Worm (Caenorhabditis elegans) whole organism, young adult: ENCODE data around the gene mpz-1.

ENCODE experiments used
- B0261.1 ChIP-seq: sonication (generic microtip); optimal IDR thresholded peaks from 2 replicates; lab custom pipeline; 2016; ENCODE audit warnings: mild to moderate bottlenecking, missing genetic modification characterization, moderate library complexity, missing compliant biosample characterization
- C06A6.2 ChIP-seq: fragments of 200-800 bp; sonication (Bioruptor generic); conservative IDR thresholded peaks from 2 replicates; pipeline ENCODE4 v1.3.6; 2022; ENCODE audit warnings: missing genetic modification characterization, missing compliant biosample characterization
- C17E4.6 ChIP-seq: fragments of 200-800 bp; sonication (Bioruptor generic); IDR thresholded peaks from 2 replicates; pipeline ENCODE4 v1.3.6; 2022; ENCODE audit warnings: missing genetic modification reagents, missing genetic modification characterization, missing compliant biosample characterization
- F33H1.4 ChIP-seq: fragments of 200-800 bp; sonication (Bioruptor generic); IDR thresholded peaks from 2 replicates; pipeline ENCODE4 v1.3.6; 2022; ENCODE audit warnings: missing genetic modification reagents, missing genetic modification characterization, missing compliant biosample characterization
- F39B2.1 ChIP-seq: fragments of 200-800 bp; sonication (Bioruptor generic); IDR thresholded peaks from 2 replicates; pipeline ENCODE4 v1.3.6; 2022; ENCODE audit warnings: missing genetic modification reagents, missing genetic modification characterization, missing compliant biosample characterization
- F52B5.7 ChIP-seq: sonication (generic microtip); optimal IDR thresholded peaks from 2 replicates; lab custom pipeline; 2016; ENCODE audit warnings: mild to moderate bottlenecking, missing genetic modification characterization, missing compliant biosample characterization
- F57C9.4 ChIP-seq: sonication (generic microtip); optimal IDR thresholded peaks from 2 replicates; lab custom pipeline; 2017; ENCODE audit warnings: mild to moderate bottlenecking, missing genetic modification characterization, missing compliant biosample characterization
- T26A5.8 ChIP-seq: sonication (generic microtip); optimal IDR thresholded peaks from 2 replicates; lab custom pipeline; 2016; ENCODE audit warnings: missing genetic modification characterization, missing compliant biosample characterization
- Y67H2A.10 ChIP-seq: fragments of 200-800 bp; sonication (Bioruptor generic); conservative IDR thresholded peaks from 2 replicates; pipeline ENCODE4 v1.3.6; 2022; ENCODE audit warnings: missing genetic modification reagents, missing genetic modification characterization, missing compliant biosample characterization
- ZK185.1 ChIP-seq: sonication (generic microtip); optimal IDR thresholded peaks from 2 replicates; lab custom pipeline; 2016; ENCODE audit warnings: mild to moderate bottlenecking, missing genetic modification characterization, missing compliant biosample characterization; ENCODE audit not compliant: poor library complexity, severe bottlenecking
- akir-1 ChIP-seq: fragments of 200-800 bp; sonication (Bioruptor generic); optimal IDR thresholded peaks from 2 replicates; lab custom pipeline; 2018; ENCODE audit warnings: mild to moderate bottlenecking, missing genetic modification characterization, moderate library complexity, missing compliant biosample characterization
- bed-1 ChIP-seq: fragments of 200-800 bp; sonication (Bioruptor generic); IDR thresholded peaks from 2 replicates; pipeline ENCODE4 v1.3.6; 2022; ENCODE audit warnings: missing genetic modification reagents, missing genetic modification characterization, missing compliant biosample characterization
- cebp-1 ChIP-seq, 2 experiments: fragments of 200-800 bp in 1 of 2; sonication (Bioruptor generic) in 1 of 2; sonication (generic microtip) in 1 of 2; IDR thresholded peaks in 1 of 2; optimal IDR thresholded peaks in 1 of 2; 2 replicates each; pipeline versions ENCODE4 v1.3.6 to Lab custom; 2017 to 2022; ENCODE audit warnings: missing compliant biosample characterization in 2 of 2, missing genetic modification characterization in 2 of 2, mild to moderate bottlenecking in 1 of 2, missing genetic modification reagents in 1 of 2, moderate library complexity in 1 of 2
- ceh-27 ChIP-seq: fragments of 200-800 bp; sonication (Bioruptor generic); optimal IDR thresholded peaks from 2 replicates; lab custom pipeline; 2018; ENCODE audit warnings: mild to moderate bottlenecking, missing genetic modification characterization, moderate library complexity, missing compliant biosample characterization
- ceh-58 ChIP-seq: fragments of 200-800 bp; sonication (Bioruptor generic); IDR thresholded peaks from 2 replicates; pipeline ENCODE4 v1.3.6; 2022; ENCODE audit warnings: missing genetic modification characterization, missing compliant biosample characterization
- ceh-79 ChIP-seq: sonication (generic microtip); optimal IDR thresholded peaks from 2 replicates; lab custom pipeline; 2017; ENCODE audit warnings: mild to moderate bottlenecking, missing genetic modification characterization, missing compliant biosample characterization
- ceh-91 ChIP-seq: fragments of 200-800 bp; sonication (Bioruptor generic); IDR thresholded peaks from 2 replicates; pipeline ENCODE4 v1.3.6; 2022; ENCODE audit warnings: missing genetic modification reagents, missing genetic modification characterization, missing compliant biosample characterization
- dpl-1 ChIP-seq: fragments of 150-350 bp; optimal IDR thresholded peaks from 2 replicates; lab custom pipeline; 2014; ENCODE audit warnings: missing biosample characterization, missing genetic modification reagents, missing genetic modification characterization
- egl-44 ChIP-seq: fragments of 200-800 bp; sonication (Bioruptor generic); IDR thresholded peaks from 2 replicates; pipeline ENCODE4 v1.3.6; 2022; ENCODE audit warnings: missing genetic modification reagents, missing genetic modification characterization, missing compliant biosample characterization
- ets-4 ChIP-seq: fragments of 200-800 bp; sonication (Bioruptor generic); optimal IDR thresholded peaks from 2 replicates; lab custom pipeline; 2018; ENCODE audit warnings: mild to moderate bottlenecking, missing genetic modification characterization, missing compliant biosample characterization
- him-1 ChIP-seq: sonication (generic microtip); optimal IDR thresholded peaks from 2 replicates; lab custom pipeline; 2016; ENCODE audit warnings: missing genotype, missing genetic modification reagents, missing genetic modification characterization, missing compliant biosample characterization
- lag-1 ChIP-seq: fragments of 200-800 bp; sonication (Bioruptor generic); IDR thresholded peaks from 2 replicates; pipeline ENCODE4 v1.3.6; 2022; ENCODE audit warnings: missing genetic modification reagents, missing genetic modification characterization, missing compliant biosample characterization
- lin-35 ChIP-seq, 3 experiments: fragments of 150-350 bp in 2 of 3; sonication (generic microtip) in 1 of 3; optimal IDR thresholded peaks; 2 replicates each; lab custom pipeline; 2014 to 2018; ENCODE audit warnings: missing biosample characterization in 3 of 3, missing genetic modification characterization in 3 of 3, missing genetic modification reagents in 3 of 3
- lir-1 ChIP-seq: fragments of 200-800 bp; sonication (Bioruptor generic); conservative IDR thresholded peaks from 2 replicates; pipeline ENCODE4 v1.3.6; 2022; ENCODE audit warnings: missing genetic modification reagents, missing genetic modification characterization, missing compliant biosample characterization
- lsl-1 ChIP-seq: fragments of 200-800 bp; sonication (Bioruptor generic); optimal IDR thresholded peaks from 2 replicates; lab custom pipeline; 2018; ENCODE audit warnings: mild to moderate bottlenecking, missing genetic modification characterization, moderate library complexity, missing compliant biosample characterization
- madf-10 ChIP-seq: sonication (generic microtip); optimal IDR thresholded peaks from 2 replicates; lab custom pipeline; 2016; ENCODE audit warnings: mild to moderate bottlenecking, missing genetic modification characterization, missing compliant biosample characterization
- madf-3 ChIP-seq: fragments of 200-800 bp; sonication (Bioruptor generic); IDR thresholded peaks from 2 replicates; pipeline ENCODE4 v1.3.6; 2022; ENCODE audit warnings: missing genetic modification reagents, missing genetic modification characterization, missing compliant biosample characterization
- madf-8 ChIP-seq: fragments of 200-800 bp; sonication (Bioruptor generic); conservative IDR thresholded peaks from 2 replicates; pipeline ENCODE4 v1.3.6; 2022; ENCODE audit warnings: missing genetic modification reagents, missing genetic modification characterization, missing compliant biosample characterization
- mcd-1 ChIP-seq: fragments of 200-800 bp; sonication (Bioruptor generic); IDR thresholded peaks from 2 replicates; pipeline ENCODE4 v1.3.6; 2022; ENCODE audit warnings: missing genetic modification reagents, missing genetic modification characterization, missing compliant biosample characterization
- nfya-2 ChIP-seq: fragments of 200-800 bp; sonication (Bioruptor generic); IDR thresholded peaks from 2 replicates; pipeline ENCODE4 v1.3.6; 2022; ENCODE audit warnings: missing genetic modification reagents, missing genetic modification characterization, missing compliant biosample characterization
- nhr-27 ChIP-seq: fragments of 200-800 bp; sonication (Bioruptor generic); optimal IDR thresholded peaks from 2 replicates; lab custom pipeline; 2018; ENCODE audit warnings: mild to moderate bottlenecking, missing genetic modification characterization, moderate library complexity, missing compliant biosample characterization
- nhr-80 ChIP-seq: sonication (generic microtip); optimal IDR thresholded peaks from 2 replicates; lab custom pipeline; 2016; ENCODE audit warnings: missing genetic modification characterization, missing compliant biosample characterization
- nhr-90 ChIP-seq: sonication (generic microtip); optimal IDR thresholded peaks from 2 replicates; lab custom pipeline; 2016; ENCODE audit warnings: missing genotype, mild to moderate bottlenecking, missing genetic modification characterization, missing compliant biosample characterization
- pbrm-1 ChIP-seq: fragments of 200-800 bp; sonication (Bioruptor generic); IDR thresholded peaks from 2 replicates; pipeline ENCODE4 v1.3.6; 2022; ENCODE audit warnings: missing genetic modification reagents, missing genetic modification characterization, missing compliant biosample characterization
- pha-4 ChIP-seq: fragments of 150-350 bp; sonication (generic microtip); optimal IDR thresholded peaks from 2 replicates; lab custom pipeline; 2014; ENCODE audit warnings: missing biosample characterization, missing genetic modification reagents, missing genetic modification characterization
- tbp1 ChIP-seq: fragments of 200-800 bp; sonication (Bioruptor generic); optimal IDR thresholded peaks from 2 replicates; lab custom pipeline; 2018; ENCODE audit warnings: mild to moderate bottlenecking, missing genetic modification characterization, missing compliant biosample characterization
- unc-130 ChIP-seq: sonication (generic microtip); optimal IDR thresholded peaks from 2 replicates; lab custom pipeline; 2016; ENCODE audit warnings: missing genetic modification reagents, missing genetic modification characterization, missing compliant biosample characterization
- xnd-1 ChIP-seq: sonication (generic microtip); optimal IDR thresholded peaks from 2 replicates; lab custom pipeline; 2016; ENCODE audit warnings: missing genotype, missing genetic modification reagents, missing genetic modification characterization, missing compliant biosample characterization
- ztf-22 ChIP-seq: fragments of 200-800 bp; sonication (Bioruptor generic); optimal IDR thresholded peaks from 2 replicates; lab custom pipeline; 2018; ENCODE audit warnings: mild to moderate bottlenecking, missing genetic modification characterization, moderate library complexity, missing compliant biosample characterization
- ztf-28 ChIP-seq: fragments of 200-800 bp; sonication (Bioruptor generic); IDR thresholded peaks from 2 replicates; pipeline ENCODE4 v1.3.6; 2022; ENCODE audit warnings: missing genetic modification reagents, missing genetic modification characterization, missing compliant biosample characterization
- ztf-3 ChIP-seq: fragments of 200-800 bp; sonication (Bioruptor generic); optimal IDR thresholded peaks from 2 replicates; lab custom pipeline; 2018; ENCODE audit warnings: mild to moderate bottlenecking, missing genetic modification characterization, missing compliant biosample characterization
- ztf-6 ChIP-seq: fragments of 200-800 bp; sonication (Bioruptor generic); IDR thresholded peaks from 2 replicates; pipeline ENCODE4 v1.3.6; 2022; ENCODE audit warnings: missing genetic modification reagents, missing genetic modification characterization, missing compliant biosample characterization

The mpz-1 gene

ce11 chrII:10783201-10783962 lies 5.5 kb upstream of the mpz-1 start, which contains the start of gene ect-2 (continued):
- TF ChIP-seq F39B2.1 (GFP tag; lab: Robert Waterston, UW), result no peak
- TF ChIP-seq nfya-2 (GFP tag; lab: Robert Waterston, UW), result no peak
- TF ChIP-seq unc-130 (GFP tag; lab: Kevin White, UChicago), result no peak
- no peak for TF ChIP-seq T26A5.8 (tag; lab: Kevin White, UChicago)
- no peak for TF ChIP-seq ztf-3
- TF ChIP-seq him-1, result peak; percentile 23
- TF ChIP-seq ceh-27 (GFP tag; lab: Kevin White, UChicago), result no peak
- TF ChIP-seq ZK185.1, result no peak
- TF ChIP-seq lir-1 (GFP tag; lab: Robert Waterston, UW), result no peak
- no peak for TF ChIP-seq nhr-27 (tag; lab: Kevin White, UChicago)
- TF ChIP-seq cebp-1 (GFP tag; IDR thresholded peaks at IDR 0.05; lab: Robert Waterston, UW), result no peak
- no peak for TF ChIP-seq cebp-1 (tag; optimal IDR thresholded peaks at IDR 0.05; lab: Kevin White, UChicago)
- TF ChIP-seq B0261.1 (tag; lab: Kevin White, UChicago), result no peak
- no peak for TF ChIP-seq Y67H2A.10 (GFP tag; lab: Robert Waterston, UW)
- TF ChIP-seq egl-44 (GFP tag; lab: Robert Waterston, UW), result no peak
- no peak for TF ChIP-seq nhr-90
- TF ChIP-seq dpl-1, result peak; percentile 50
- TF ChIP-seq F33H1.4 (GFP tag; lab: Robert Waterston, UW), result peak; percentile 90
- no peak for TF ChIP-seq pbrm-1 (GFP tag; lab: Robert Waterston, UW)
- 0 out of 2 replicates have a peak, but pooled peaks have one; percentile 34 for TF ChIP-seq ceh-91 (GFP tag; lab: Robert Waterston, UW)
- TF ChIP-seq ets-4, result no peak
- no peak for TF ChIP-seq ceh-58 (GFP tag; lab: Robert Waterston, UW)
- TF ChIP-seq xnd-1 (tag; lab: Kevin White, UChicago), result peak; percentile 73
- no peak for TF ChIP-seq nhr-80 (tag; lab: Kevin White, UChicago)
- TF ChIP-seq madf-8 (GFP tag; lab: Robert Waterston, UW), result peak; percentile 77
- TF ChIP-seq F57C9.4 (tag; lab: Kevin White, UChicago), result no peak
- TF ChIP-seq ceh-79, result no peak
- TF ChIP-seq lin-35 (GFP tag; optimal IDR thresholded peaks at IDR 0.05; lab: Kevin White, UChicago), result peak in 1 of 3 experiments; percentile 9
- no peak for TF ChIP-seq madf-10 (tag; lab: Kevin White, UChicago)
- no peak for TF ChIP-seq F52B5.7
- no peak for TF ChIP-seq madf-3 (GFP tag; lab: Robert Waterston, UW)
- TF ChIP-seq ztf-6, result no peak
- no peak for TF ChIP-seq tbp1 (GFP tag; lab: Kevin White, UChicago)
- TF ChIP-seq ztf-28, result no peak
- no peak for TF ChIP-seq lag-1
- TF ChIP-seq ztf-22 (GFP tag; lab: Kevin White, UChicago), result no peak
- TF ChIP-seq bed-1 (GFP tag; lab: Robert Waterston, UW), result no peak
- TF ChIP-seq akir-1 (GFP tag; lab: Kevin White, UChicago), result no peak
- TF ChIP-seq C06A6.2 (GFP tag; lab: Robert Waterston, UW), result no peak
- peak; percentile 93 for TF ChIP-seq lsl-1 (GFP tag; lab: Kevin White, UChicago)
- TF ChIP-seq mcd-1 (GFP tag; lab: Robert Waterston, UW), result 0 out of 2 replicates have a peak, but pooled peaks have one; percentile 8
- no peak for TF ChIP-seq C17E4.6 (GFP tag; lab: Robert Waterston, UW)
- no peak for TF ChIP-seq pha-4
